Fruit fly (Drosophila melanogaster): ENCODE results near the gene CG6638.

DNA sequence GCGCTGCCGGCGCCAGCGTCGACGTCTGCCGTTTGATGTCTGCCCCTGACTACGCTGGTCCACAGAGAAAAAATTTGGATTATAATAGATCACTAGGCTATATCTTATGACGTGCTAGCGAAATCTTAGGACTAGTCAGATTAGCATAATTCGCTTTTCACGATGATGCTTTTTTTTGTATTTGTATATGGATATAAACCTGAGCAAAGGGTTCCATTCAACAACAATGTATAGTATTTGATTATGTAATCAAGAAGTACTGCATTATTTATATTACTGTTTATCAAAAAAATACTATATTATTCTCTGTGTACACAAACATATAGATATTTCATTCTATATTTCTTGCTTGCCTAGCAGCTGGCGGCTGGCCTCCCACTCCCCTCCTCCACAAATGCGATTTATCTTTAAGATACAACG lies 28.8 kb downstream of the CG6638 start:
- TF ChIP-seq Crg-1 (GFP tag; optimal IDR thresholded peaks at IDR 0.05) (no peak), bab1 (GFP tag; optimal IDR thresholded peaks at IDR 0.05) (no peak), kay (GFP tag; ENCODE audit: borderline replicate concordance) (peak; percentile 91), CG7045 (GFP tag; optimal IDR thresholded peaks at IDR 0.05) (peak; percentile 37)

All from whole organism, adult.